Fruit fly (Drosophila melanogaster) whole organism, prepupa: Measurements from ENCODE around the gene CG3655.
A peak's percentile ranks its signal among the peaks of the same experiment; 100 is the strongest.

Source experiments
- CG10631 ChIP-seq: fragments of 200-800 bp; sonication (Bioruptor generic); optimal IDR thresholded peaks from 2 replicates; lab custom pipeline; 2016; ENCODE audit warnings: missing biosample characterization, missing genetic modification characterization
- CG10669 ChIP-seq: fragments of 200-800 bp; sonication (Bioruptor generic); optimal IDR thresholded peaks from 3 replicates; lab custom pipeline; 2018; ENCODE audit warnings: missing biosample characterization, mild to moderate bottlenecking, missing genetic modification characterization, moderate library complexity
- CG11294 ChIP-seq: fragments of 200-800 bp; sonication (Bioruptor generic); IDR thresholded peaks from 2 replicates; pipeline ENCODE4 v1.3.6; 2022; ENCODE audit warnings: missing biosample characterization, missing genetic modification characterization
- CG11762 ChIP-seq: fragments of 200-800 bp; sonication (Bioruptor generic); optimal IDR thresholded peaks from 3 replicates; lab custom pipeline; 2016; ENCODE audit warnings: missing biosample characterization, missing genetic modification characterization; ENCODE audit not compliant: insufficient read depth
- CG15336 ChIP-seq: fragments of 200-800 bp; sonication (Bioruptor generic); IDR thresholded peaks from 2 replicates; pipeline ENCODE4 v1.3.6; 2022; ENCODE audit warnings: missing biosample characterization, missing genetic modification characterization
- CG1621 ChIP-seq: fragments of 200-800 bp; sonication (Bioruptor generic); optimal IDR thresholded peaks from 3 replicates; lab custom pipeline; 2018; ENCODE audit warnings: missing biosample characterization, mild to moderate bottlenecking, missing genetic modification characterization
- CG16779 ChIP-seq: fragments of 200-800 bp; sonication (Bioruptor generic); optimal IDR thresholded peaks from 3 replicates; lab custom pipeline; 2017; ENCODE audit warnings: missing biosample characterization, mild to moderate bottlenecking, missing genetic modification characterization
- CG3032 ChIP-seq: fragments of 200-800 bp; optimal IDR thresholded peaks from 2 replicates; lab custom pipeline; 2019; ENCODE audit warnings: missing biosample characterization, mild to moderate bottlenecking, missing genetic modification characterization, moderate library complexity
- CG32006 ChIP-seq: fragments of 200-800 bp; sonication (Bioruptor generic); optimal IDR thresholded peaks from 3 replicates; lab custom pipeline; 2017; ENCODE audit warnings: missing biosample characterization, mild to moderate bottlenecking, missing genetic modification characterization
- CG3919 ChIP-seq: fragments of 200-800 bp; sonication (Bioruptor generic); optimal IDR thresholded peaks from 3 replicates; lab custom pipeline; 2016; ENCODE audit warnings: missing biosample characterization, missing genetic modification characterization
- CG4318 ChIP-seq: fragments of 200-800 bp; sonication (Bioruptor generic); optimal IDR thresholded peaks from 3 replicates; lab custom pipeline; 2017; ENCODE audit warnings: missing biosample characterization, mild to moderate bottlenecking, missing genetic modification characterization
- CG6163 ChIP-seq: fragments of 200-800 bp; sonication (Bioruptor generic); IDR thresholded peaks from 3 replicates; pipeline ENCODE4 v1.3.6; 2022; ENCODE audit warnings: missing biosample characterization, missing genetic modification characterization
- CG6276 ChIP-seq: fragments of 200-800 bp; sonication (Bioruptor generic); optimal IDR thresholded peaks from 2 replicates; lab custom pipeline; 2017; ENCODE audit warnings: missing biosample characterization, mild to moderate bottlenecking, missing genetic modification characterization
- CG7368 ChIP-seq: fragments of 200-800 bp; sonication (Bioruptor generic); optimal IDR thresholded peaks from 3 replicates; lab custom pipeline; 2016; ENCODE audit warnings: missing biosample characterization, missing genetic modification characterization
- CG8119 ChIP-seq: fragments of 200-800 bp; sonication (Bioruptor generic); IDR thresholded peaks from 3 replicates; pipeline ENCODE4 v1.3.6; 2022; ENCODE audit warnings: missing biosample characterization, missing genetic modification characterization
- CG8319 ChIP-seq: fragments of 200-800 bp; sonication (Bioruptor generic); optimal IDR thresholded peaks from 3 replicates; lab custom pipeline; 2016; ENCODE audit warnings: missing biosample characterization, missing genetic modification characterization
- CG9139 ChIP-seq: fragments of 200-800 bp; sonication (Bioruptor generic); optimal IDR thresholded peaks from 3 replicates; lab custom pipeline; 2017; ENCODE audit warnings: missing biosample characterization, mild to moderate bottlenecking, missing genetic modification characterization
- Eip75B ChIP-seq: fragments of 200-800 bp; sonication (Bioruptor generic); optimal IDR thresholded peaks from 3 replicates; lab custom pipeline; 2016; ENCODE audit warnings: missing biosample characterization, missing genetic modification characterization
- Eip78C ChIP-seq: fragments of 200-800 bp; sonication (Bioruptor generic); peaks from one replicate; lab custom pipeline; 2016; ENCODE audit warnings: missing biosample characterization, missing genetic modification characterization
- Eip93F ChIP-seq: fragments of 200-800 bp; sonication (Bioruptor generic); optimal IDR thresholded peaks from 2 replicates; lab custom pipeline; 2016; ENCODE audit warnings: missing biosample characterization, mild to moderate bottlenecking, missing genetic modification characterization
- Ets21C ChIP-seq: fragments of 200-800 bp; sonication (Bioruptor generic); optimal IDR thresholded peaks from 3 replicates; lab custom pipeline; 2016; ENCODE audit warnings: missing biosample characterization, missing genetic modification characterization
- Ets96B ChIP-seq: fragments of 200-800 bp; optimal IDR thresholded peaks from 2 replicates; lab custom pipeline; 2019; ENCODE audit warnings: missing biosample characterization, mild to moderate bottlenecking, missing genetic modification characterization, moderate library complexity
- Gug ChIP-seq: fragments of 200-800 bp; sonication (Bioruptor generic); IDR thresholded peaks from 2 replicates; pipeline ENCODE4 v1.3.6; 2022; ENCODE audit warnings: missing biosample characterization, missing genetic modification characterization
- Hr38 ChIP-seq: sonication (Bioruptor generic); optimal IDR thresholded peaks from 2 replicates; lab custom pipeline; 2016; ENCODE audit warnings: missing biosample characterization, missing genetic modification characterization
- Hr39 ChIP-seq: fragments of 200-800 bp; sonication (Bioruptor generic); optimal IDR thresholded peaks from 2 replicates; lab custom pipeline; 2016; ENCODE audit warnings: missing biosample characterization, missing genetic modification characterization
- Hr4 ChIP-seq: fragments of 200-800 bp; sonication (Bioruptor generic); optimal IDR thresholded peaks from 3 replicates; lab custom pipeline; 2016; ENCODE audit warnings: missing biosample characterization, missing genetic modification characterization
- Met ChIP-seq: fragments of 200-800 bp; sonication (Bioruptor generic); optimal IDR thresholded peaks from 3 replicates; lab custom pipeline; 2016; ENCODE audit warnings: missing biosample characterization, missing genetic modification characterization
- OdsH ChIP-seq: fragments of 200-800 bp; sonication (Bioruptor generic); optimal IDR thresholded peaks from 3 replicates; lab custom pipeline; 2016; ENCODE audit warnings: missing biosample characterization, missing genetic modification characterization
- Smox ChIP-seq: fragments of 200-800 bp; sonication (Bioruptor generic); optimal IDR thresholded peaks from 3 replicates; lab custom pipeline; 2016; ENCODE audit warnings: missing biosample characterization, missing genetic modification characterization
- Sox102F ChIP-seq: fragments of 200-800 bp; sonication (Bioruptor generic); optimal IDR thresholded peaks from 2 replicates; lab custom pipeline; 2016; ENCODE audit warnings: missing biosample characterization, mild to moderate bottlenecking, missing genetic modification characterization
- Sox14 ChIP-seq: fragments of 200-800 bp; sonication (Bioruptor generic); optimal IDR thresholded peaks from 3 replicates; lab custom pipeline; 2016; ENCODE audit warnings: missing biosample characterization, missing genetic modification characterization
- Sox15 ChIP-seq: fragments of 200-800 bp; sonication (Bioruptor generic); optimal IDR thresholded peaks from 3 replicates; lab custom pipeline; 2016; ENCODE audit warnings: missing biosample characterization, missing genetic modification characterization
- achi ChIP-seq: fragments of 200-800 bp; sonication (Bioruptor generic); optimal IDR thresholded peaks from 3 replicates; lab custom pipeline; 2016; ENCODE audit warnings: missing biosample characterization, missing genetic modification characterization
- acj6 ChIP-seq: fragments of 200-800 bp; sonication (Bioruptor generic); optimal IDR thresholded peaks from 3 replicates; lab custom pipeline; 2016; ENCODE audit warnings: missing biosample characterization, missing genetic modification characterization
- dac ChIP-seq: fragments of 200-800 bp; sonication (Bioruptor generic); optimal IDR thresholded peaks from 2 replicates; lab custom pipeline; 2017; ENCODE audit warnings: missing biosample characterization, mild to moderate bottlenecking, missing genetic modification characterization
- eg ChIP-seq: fragments of 200-800 bp; sonication (Bioruptor generic); IDR thresholded peaks from 3 replicates; pipeline ENCODE4 v1.3.6; 2022; ENCODE audit warnings: missing biosample characterization, missing genetic modification characterization
- esn ChIP-seq: fragments of 200-800 bp; sonication (Bioruptor generic); optimal IDR thresholded peaks from 2 replicates; lab custom pipeline; 2016; ENCODE audit warnings: missing biosample characterization, mild to moderate bottlenecking, missing genetic modification characterization, moderate library complexity
- fd85E ChIP-seq: fragments of 200-800 bp; sonication (Bioruptor generic); optimal IDR thresholded peaks from 3 replicates; lab custom pipeline; 2016; ENCODE audit warnings: missing biosample characterization, missing genetic modification characterization
- fkh ChIP-seq: fragments of 200-800 bp; sonication (Bioruptor generic); optimal IDR thresholded peaks from 3 replicates; lab custom pipeline; 2017; ENCODE audit warnings: missing biosample characterization, mild to moderate bottlenecking, missing genetic modification characterization, moderate library complexity
- net ChIP-seq: fragments of 200-800 bp; sonication (Bioruptor generic); optimal IDR thresholded peaks from 3 replicates; lab custom pipeline; 2016; ENCODE audit warnings: missing biosample characterization, missing genetic modification characterization
- pdm3 ChIP-seq: fragments of 200-800 bp; sonication (Bioruptor generic); optimal IDR thresholded peaks from 3 replicates; lab custom pipeline; 2016; ENCODE audit warnings: missing biosample characterization, missing genetic modification characterization
- salr ChIP-seq, 2 experiments: fragments of 200-800 bp; sonication (Bioruptor generic); optimal IDR thresholded peaks; 3 replicates each; lab custom pipeline; 2016 to 2018; ENCODE audit warnings: missing biosample characterization in 2 of 2, missing genetic modification characterization in 2 of 2, mild to moderate bottlenecking in 1 of 2
- spab ChIP-seq: fragments of 200-800 bp; sonication (Bioruptor generic); optimal IDR thresholded peaks from 2 replicates; lab custom pipeline; 2017; ENCODE audit warnings: missing biosample characterization, mild to moderate bottlenecking, missing genetic modification characterization, missing genetic modification reagents
- ss ChIP-seq, 2 experiments: fragments of 200-800 bp; sonication (Bioruptor generic); optimal IDR thresholded peaks; 2 replicates in 1 of 2; 3 replicates in 1 of 2; lab custom pipeline; 2017 to 2018; ENCODE audit warnings: mild to moderate bottlenecking in 2 of 2, missing biosample characterization in 2 of 2, missing genetic modification characterization in 2 of 2, moderate library complexity in 1 of 2
- svp ChIP-seq: fragments of 200-800 bp; sonication (Bioruptor generic); peaks from one replicate; lab custom pipeline; 2016; ENCODE audit warnings: missing biosample characterization, missing genetic modification characterization
- vri ChIP-seq: fragments of 200-800 bp; sonication (Bioruptor generic); optimal IDR thresholded peaks from 3 replicates; lab custom pipeline; 2016; ENCODE audit warnings: missing biosample characterization, mild to moderate bottlenecking, missing genetic modification characterization

CG3655 gene

dm6 chrX:1120896-1121295, 13.8 kb downstream of the CG3655 start (continued):
- no peak for TF ChIP-seq CG3032 (tag; lab: Kevin White, UChicago)
- TF ChIP-seq pdm3 (GFP tag; lab: Kevin White, UChicago) = peak; percentile 37
- TF ChIP-seq CG10669 (GFP tag; lab: Kevin White, UChicago) = no peak
- TF ChIP-seq Ets21C = no peak
- TF ChIP-seq salr (GFP tag; optimal IDR thresholded peaks at IDR 0.05; lab: Kevin White, UChicago) = peak in 1 of 2 experiments; percentile 20
- peak; percentile 24 for TF ChIP-seq net
- TF ChIP-seq CG3919 (GFP tag; lab: Kevin White, UChicago) = peak; percentile 6
- no peak for TF ChIP-seq Hr38 (GFP tag; lab: Kevin White, UChicago)
- TF ChIP-seq spab (GFP tag; lab: Kevin White, UChicago) = no peak
- peak; percentile 45 for TF ChIP-seq achi (GFP tag; lab: Kevin White, UChicago)
- no peak for TF ChIP-seq CG11762 (GFP tag; lab: Kevin White, UChicago)
- TF ChIP-seq OdsH (GFP tag; lab: Kevin White, UChicago) = peak; percentile 15
- TF ChIP-seq Met (GFP tag; lab: Kevin White, UChicago) = peak; percentile 41
- no peak for TF ChIP-seq vri (GFP tag; lab: Kevin White, UChicago)
- TF ChIP-seq CG6276 (GFP tag; lab: Kevin White, UChicago) = no peak
- no peak for TF ChIP-seq CG9139 (GFP tag; lab: Kevin White, UChicago)
- TF ChIP-seq Eip78C (GFP tag; lab: Kevin White, UChicago) = peak; percentile 64
- peak; percentile 34 for TF ChIP-seq Hr39
- no peak for TF ChIP-seq CG8319 (GFP tag; lab: Kevin White, UChicago)
- no peak for TF ChIP-seq CG7368 (GFP tag; lab: Kevin White, UChicago)
- TF ChIP-seq esn (GFP tag; lab: Kevin White, UChicago) = peak; percentile 30
- TF ChIP-seq fd85E = no peak
- peak; percentile 48; the same call in 1 of the 3 replicates for TF ChIP-seq CG6163
- no peak for TF ChIP-seq Smox (GFP tag; lab: Kevin White, UChicago)
- TF ChIP-seq Eip93F = no peak
- TF ChIP-seq, all 60 proteins: peak for 28

- TF ChIP-seq Eip75B (no peak), fkh (GFP tag; lab: Kevin White, UChicago) (peak; percentile 53), vri (GFP tag; lab: Kevin White, UChicago) (peak; percentile 21)
- TF ChIP-seq, all 60 proteins: peak for 2
These were observed 14.3 kb downstream of the CG3655 start for dm6 chrX:1120394-1120793.

- TF ChIP-seq Eip75B = peak; percentile 9
- no peak for TF ChIP-seq CG7368 (GFP tag; lab: Kevin White, UChicago)
- peak; percentile 84 for TF ChIP-seq CG32006 (GFP tag; lab: Kevin White, UChicago)
- no peak for TF ChIP-seq fkh (GFP tag; lab: Kevin White, UChicago)
- peak; percentile 37 for TF ChIP-seq CG10631 (GFP tag; lab: Kevin White, UChicago)
- TF ChIP-seq CG15336 = peak; percentile 83
- no peak for TF ChIP-seq Sox15
- peak in 1 of 2 experiments; percentile 97 for TF ChIP-seq ss (GFP tag; optimal IDR thresholded peaks at IDR 0.05; lab: Kevin White, UChicago)
- peak; percentile 38 for TF ChIP-seq CG16779 (tag; lab: Kevin White, UChicago)
- TF ChIP-seq pdm3 (GFP tag; lab: Kevin White, UChicago) = peak; percentile 36
- TF ChIP-seq Ets96B (tag; lab: Kevin White, UChicago) = no peak
- TF ChIP-seq CG3919 (GFP tag; lab: Kevin White, UChicago) = peak; percentile 44
- TF ChIP-seq dac (GFP tag; lab: Kevin White, UChicago) = peak; percentile 83
- no peak for TF ChIP-seq spab (GFP tag; lab: Kevin White, UChicago)
- no peak for TF ChIP-seq CG1621
- TF ChIP-seq Sox102F (GFP tag; lab: Kevin White, UChicago) = no peak
- peak in 1 of 2 experiments; percentile 55 for TF ChIP-seq salr (GFP tag; optimal IDR thresholded peaks at IDR 0.05; lab: Kevin White, UChicago)
- TF ChIP-seq CG11294 (GFP tag; lab: Robert Waterston, UW) = peak; percentile 68
- peak; percentile 83 for TF ChIP-seq CG8119 (GFP tag; lab: Robert Waterston, UW)
- TF ChIP-seq net = peak; percentile 49
- peak; percentile 52 for TF ChIP-seq achi (GFP tag; lab: Kevin White, UChicago)
- peak; percentile 72 for TF ChIP-seq CG4318 (GFP tag; lab: Kevin White, UChicago)
- TF ChIP-seq OdsH (GFP tag; lab: Kevin White, UChicago) = peak; percentile 57
- TF ChIP-seq CG6163 = peak; percentile 81
- TF ChIP-seq Eip78C (GFP tag; lab: Kevin White, UChicago) = peak; percentile 59
- TF ChIP-seq Hr39 = no peak
- TF ChIP-seq svp = no peak
- peak; percentile 81 for TF ChIP-seq Hr4
- no peak for TF ChIP-seq CG10669 (GFP tag; lab: Kevin White, UChicago)
- TF ChIP-seq Gug (GFP tag; lab: Robert Waterston, UW) = peak; percentile 70
- TF ChIP-seq Smox (GFP tag; lab: Kevin White, UChicago) = no peak
- peak; percentile 41 for TF ChIP-seq Sox14 (GFP tag; lab: Kevin White, UChicago)
- TF ChIP-seq eg (GFP tag; lab: Robert Waterston, UW) = peak; percentile 88
- peak; percentile 17 for TF ChIP-seq acj6 (GFP tag; lab: Kevin White, UChicago)
These were observed 15.5 kb downstream of the CG3655 start for dm6 chrX:1119174-1119573.
